Fruit fly (Drosophila melanogaster): ENCODE data around the gene Rrp1.

The Rrp1 gene

DNA sequence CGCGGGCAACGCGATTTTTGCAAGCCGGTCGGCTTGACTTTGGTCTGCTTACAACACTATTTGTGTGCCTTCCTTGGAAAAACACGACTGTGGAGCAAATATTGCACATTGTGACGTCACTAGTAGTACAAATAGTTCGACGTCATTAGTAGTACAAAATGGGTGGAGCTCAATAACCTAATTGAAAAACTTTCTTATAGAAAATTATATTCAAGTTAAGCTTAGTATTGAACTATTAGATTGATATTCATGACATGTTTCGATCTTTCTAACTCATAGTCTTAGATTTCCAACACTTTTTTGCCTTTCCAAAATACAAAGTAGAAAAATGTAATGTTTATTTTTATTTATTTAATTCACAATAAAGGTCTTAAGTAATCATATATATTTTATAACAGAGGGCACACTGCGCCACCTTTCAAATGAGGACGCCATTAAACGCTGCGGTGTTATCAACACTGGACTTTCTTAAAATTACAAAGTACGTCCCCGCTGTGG is at the start of gene Rrp1, which contains the start of gene gammaTub23C:
Gene Rrp1 (minus strand): TSS at position 70 of the 498 bp plus-strand sequence.
Gene gammaTub23C (plus strand): TSS at position 453 of the 498 bp plus-strand sequence.
- TF ChIP-seq psq (optimal IDR thresholded peaks at IDR 0.05) (no peak), Myc (optimal IDR thresholded peaks at IDR 0.05) (no peak), ttk (optimal IDR thresholded peaks at IDR 0.05) (no peak), h (optimal IDR thresholded peaks at IDR 0.05) (no peak), Sin3A (optimal IDR thresholded peaks at IDR 0.05) (no peak), insv (optimal IDR thresholded peaks at IDR 0.05) (no peak)

DNA sequence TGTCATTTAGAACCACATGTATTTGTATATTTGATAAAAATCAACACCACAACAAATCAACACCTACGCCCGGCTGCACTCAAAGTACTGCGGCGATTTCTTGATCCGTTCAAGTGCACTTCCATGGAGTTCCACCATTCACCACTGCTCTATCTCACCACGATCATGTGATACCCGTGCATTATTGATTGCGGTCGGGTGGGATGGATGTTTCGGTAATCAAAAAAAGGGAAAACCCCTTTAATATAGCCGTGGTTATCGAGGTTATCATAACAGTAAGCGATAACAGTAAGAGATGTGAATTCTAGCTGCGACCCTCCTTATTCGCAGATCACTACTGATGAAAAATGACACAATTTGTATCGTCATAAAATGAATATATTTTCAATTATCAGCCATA is 45.9 kb upstream of the Rrp1 start, which contains the start of the genes CG17224 and CG17264:
Gene CG17224 (minus strand): TSS at position 97 of the 400 bp plus-strand sequence.
Gene CG17264 (plus strand): TSS at position 297 of the 400 bp plus-strand sequence.
- TF ChIP-seq h (optimal IDR thresholded peaks at IDR 0.05), result no peak
- no peak for TF ChIP-seq ttk (optimal IDR thresholded peaks at IDR 0.05)
- no peak for TF ChIP-seq Sin3A (optimal IDR thresholded peaks at IDR 0.05)
- TF ChIP-seq psq (optimal IDR thresholded peaks at IDR 0.05), result no peak
- no peak for TF ChIP-seq insv (optimal IDR thresholded peaks at IDR 0.05)
- TF ChIP-seq Myc (optimal IDR thresholded peaks at IDR 0.05), result no peak

DNA sequence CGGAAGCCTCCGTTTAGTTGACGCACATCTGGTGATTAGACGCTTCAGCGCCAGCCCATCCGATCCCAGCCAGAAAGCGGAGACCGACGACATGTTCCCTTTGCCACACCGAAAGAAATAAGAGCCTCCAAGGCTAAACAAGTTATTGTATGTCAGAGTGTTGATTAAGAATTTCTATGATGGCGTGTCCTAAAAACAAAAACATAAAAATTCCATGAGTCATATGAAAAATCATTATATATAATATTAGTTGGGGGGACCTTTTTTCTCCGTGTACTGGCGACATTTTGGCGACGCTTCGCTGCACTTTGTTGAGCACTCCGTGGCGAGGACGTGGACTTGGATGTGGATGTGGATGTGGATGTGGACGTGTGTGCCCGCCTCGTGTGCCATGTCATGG is 40.5 kb upstream of the Rrp1 start:
- TF ChIP-seq psq (optimal IDR thresholded peaks at IDR 0.05), result no peak
- no peak for TF ChIP-seq insv (optimal IDR thresholded peaks at IDR 0.05)
- TF ChIP-seq Myc (optimal IDR thresholded peaks at IDR 0.05), result no peak
- TF ChIP-seq h (optimal IDR thresholded peaks at IDR 0.05), result no peak
- no peak for TF ChIP-seq Sin3A (optimal IDR thresholded peaks at IDR 0.05)
- TF ChIP-seq ttk (optimal IDR thresholded peaks at IDR 0.05), result no peak

DNA sequence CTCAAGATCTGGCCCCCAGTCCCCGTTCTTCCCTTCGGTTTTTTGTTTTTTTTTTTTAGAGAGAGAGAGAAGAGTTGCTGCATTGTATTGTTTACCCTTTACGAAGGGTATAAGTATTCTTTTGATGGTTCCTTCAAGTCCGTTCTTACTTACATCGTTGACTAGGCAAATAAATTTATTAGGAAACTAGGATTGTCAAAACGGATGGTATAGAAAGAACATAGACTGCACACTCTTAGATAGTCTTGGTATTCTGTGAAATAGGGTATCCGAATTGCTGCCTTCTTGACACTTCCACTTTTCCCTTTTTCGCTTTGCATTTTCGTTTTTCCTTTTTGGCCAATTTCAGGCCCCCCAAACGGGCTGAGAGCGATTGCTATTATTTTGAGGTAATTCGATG is 39.2 kb upstream of the Rrp1 start:
- no peak for TF ChIP-seq psq (optimal IDR thresholded peaks at IDR 0.05)
- no peak for TF ChIP-seq insv (optimal IDR thresholded peaks at IDR 0.05)
- no peak for TF ChIP-seq h (optimal IDR thresholded peaks at IDR 0.05)
- no peak for TF ChIP-seq ttk (optimal IDR thresholded peaks at IDR 0.05)
- TF ChIP-seq Myc (optimal IDR thresholded peaks at IDR 0.05), result no peak
- no peak for TF ChIP-seq Sin3A (optimal IDR thresholded peaks at IDR 0.05)

DNA sequence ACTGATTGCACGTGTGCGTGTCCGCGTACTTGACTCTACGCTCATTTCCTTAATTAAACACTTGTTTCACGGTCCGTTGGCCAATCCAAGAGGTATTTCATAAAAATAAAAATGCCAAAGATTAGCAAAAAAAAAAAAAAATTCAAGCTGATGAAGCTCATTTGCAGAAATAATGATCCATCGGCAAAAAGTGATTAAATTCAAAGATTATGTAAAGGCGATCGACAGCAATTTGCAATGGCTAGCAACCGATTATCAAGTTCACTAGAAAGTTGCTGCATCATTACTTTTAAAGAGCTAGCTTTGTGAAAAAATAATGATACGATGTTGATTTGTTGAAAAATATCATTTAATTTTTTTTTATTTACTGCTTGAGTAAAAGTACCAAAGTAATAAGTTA is 37.1 kb upstream of the Rrp1 start:
- TF ChIP-seq ttk (optimal IDR thresholded peaks at IDR 0.05) (no peak), Sin3A (optimal IDR thresholded peaks at IDR 0.05) (no peak), insv (optimal IDR thresholded peaks at IDR 0.05) (no peak), h (optimal IDR thresholded peaks at IDR 0.05) (no peak), Myc (optimal IDR thresholded peaks at IDR 0.05) (no peak), psq (optimal IDR thresholded peaks at IDR 0.05) (no peak)

DNA sequence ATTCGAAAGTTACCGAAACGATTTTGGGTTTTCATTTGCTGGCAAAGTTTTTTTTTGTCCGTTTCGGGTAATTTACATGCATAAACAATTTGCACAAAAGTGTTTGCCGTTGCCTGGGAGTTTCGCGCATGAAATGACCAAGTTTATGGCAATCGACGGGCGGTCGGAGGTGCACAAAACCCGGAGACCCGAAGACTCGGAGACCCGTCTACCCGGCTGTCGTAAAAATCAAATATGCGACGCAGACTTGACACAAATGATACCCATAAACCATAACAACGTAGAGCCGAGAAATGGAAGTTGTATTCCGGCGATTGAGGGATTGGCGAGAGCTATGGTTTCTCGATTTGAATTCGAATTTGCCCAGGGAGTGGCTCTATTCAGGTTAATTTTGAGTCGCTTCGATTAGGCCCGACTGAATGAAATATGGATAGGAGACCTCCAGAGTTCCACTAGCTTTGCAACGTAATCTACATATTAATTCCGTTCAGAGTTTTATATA is 34.7 kb upstream of the Rrp1 start:
- no peak for TF ChIP-seq insv (optimal IDR thresholded peaks at IDR 0.05)

DNA sequence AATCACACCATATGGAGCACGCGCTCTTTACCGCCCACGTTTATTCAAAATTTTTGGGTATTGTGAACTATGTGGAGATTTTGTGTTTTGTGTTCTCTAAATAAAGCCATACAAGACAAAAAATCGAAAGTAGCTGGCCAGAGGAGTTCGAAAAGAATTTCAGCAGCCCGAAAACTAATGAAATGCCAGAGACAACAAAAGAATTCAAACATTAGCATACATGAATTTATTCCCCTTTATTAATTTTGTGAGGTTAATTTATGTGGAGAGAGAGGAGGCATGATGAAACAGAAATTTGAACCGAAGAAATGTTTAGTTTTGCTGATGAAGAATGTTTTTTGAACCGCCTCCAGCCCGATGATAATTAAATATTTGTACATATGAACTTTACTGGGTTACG is 33.9 kb upstream of the Rrp1 start:
- TF ChIP-seq ttk (optimal IDR thresholded peaks at IDR 0.05) (no peak), h (optimal IDR thresholded peaks at IDR 0.05) (no peak), Myc (optimal IDR thresholded peaks at IDR 0.05) (no peak), psq (optimal IDR thresholded peaks at IDR 0.05) (no peak), Sin3A (optimal IDR thresholded peaks at IDR 0.05) (no peak), insv (optimal IDR thresholded peaks at IDR 0.05) (no peak)

DNA sequence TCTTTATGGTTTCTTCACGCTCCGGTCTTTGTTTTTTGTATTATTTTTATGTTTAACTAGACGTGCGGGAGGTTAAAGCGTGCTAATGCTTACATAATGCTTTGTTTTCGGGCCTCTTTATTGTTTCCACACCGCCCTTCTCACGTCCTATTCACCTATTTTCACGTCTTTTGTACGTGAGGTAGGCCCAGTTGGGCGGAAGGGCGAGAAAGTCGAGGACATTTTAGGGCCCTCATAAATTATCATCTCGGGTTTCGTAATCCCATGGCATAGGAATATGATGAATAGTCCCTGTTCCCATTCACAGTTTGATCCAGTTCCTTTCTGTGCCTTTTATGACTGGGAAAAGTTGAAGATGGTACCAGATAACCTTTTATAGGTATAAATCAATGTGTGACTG is 33.2 kb upstream of the Rrp1 start:
- TF ChIP-seq ttk (optimal IDR thresholded peaks at IDR 0.05) (no peak), h (optimal IDR thresholded peaks at IDR 0.05) (no peak)

DNA sequence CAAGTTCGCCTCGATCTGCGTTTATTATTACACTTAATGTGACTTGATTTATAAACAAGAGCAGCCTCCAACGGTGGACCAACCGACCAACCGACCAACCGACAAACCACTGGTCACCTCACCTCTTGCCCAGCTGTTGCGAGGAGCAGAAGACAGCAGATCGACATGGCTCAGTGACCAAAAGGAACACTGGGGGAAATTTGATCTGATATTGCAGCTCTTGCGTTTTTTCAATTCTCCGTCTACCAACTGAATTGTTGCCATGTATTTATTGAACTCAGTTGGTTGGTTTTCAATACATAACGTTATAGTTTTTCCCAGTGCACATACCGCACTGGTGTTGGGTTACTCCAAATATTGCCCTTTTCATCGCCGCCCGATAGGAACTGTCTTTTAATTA is 32.3 kb upstream of the Rrp1 start:
- TF ChIP-seq psq (optimal IDR thresholded peaks at IDR 0.05) (no peak), ttk (optimal IDR thresholded peaks at IDR 0.05) (no peak), Myc (optimal IDR thresholded peaks at IDR 0.05) (no peak), Sin3A (optimal IDR thresholded peaks at IDR 0.05) (no peak), h (optimal IDR thresholded peaks at IDR 0.05) (no peak)

DNA sequence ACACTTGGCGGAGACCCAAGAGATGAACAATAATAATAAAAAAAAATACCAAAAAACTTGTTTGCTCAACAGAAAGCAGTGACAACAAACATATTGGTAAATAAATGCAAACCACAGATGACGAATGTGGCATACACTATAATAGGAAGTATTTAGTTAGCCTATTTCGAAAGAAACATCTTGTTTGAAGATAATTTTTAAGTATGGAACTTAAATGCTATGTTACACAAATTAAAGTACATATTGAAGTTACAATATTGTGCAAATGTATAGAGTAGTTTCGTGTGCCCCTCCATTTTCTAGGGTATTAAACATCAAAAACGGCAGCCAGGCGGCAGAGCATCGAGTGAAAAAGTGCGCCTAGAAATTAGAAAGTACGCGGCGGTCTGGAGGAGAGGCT is 31.1 kb upstream of the Rrp1 start:
- no peak for TF ChIP-seq insv (optimal IDR thresholded peaks at IDR 0.05)
- TF ChIP-seq Sin3A (optimal IDR thresholded peaks at IDR 0.05), result no peak
- no peak for TF ChIP-seq h (optimal IDR thresholded peaks at IDR 0.05)
- TF ChIP-seq ttk (optimal IDR thresholded peaks at IDR 0.05), result no peak
- TF ChIP-seq Myc (optimal IDR thresholded peaks at IDR 0.05), result no peak
- no peak for TF ChIP-seq psq (optimal IDR thresholded peaks at IDR 0.05)

DNA sequence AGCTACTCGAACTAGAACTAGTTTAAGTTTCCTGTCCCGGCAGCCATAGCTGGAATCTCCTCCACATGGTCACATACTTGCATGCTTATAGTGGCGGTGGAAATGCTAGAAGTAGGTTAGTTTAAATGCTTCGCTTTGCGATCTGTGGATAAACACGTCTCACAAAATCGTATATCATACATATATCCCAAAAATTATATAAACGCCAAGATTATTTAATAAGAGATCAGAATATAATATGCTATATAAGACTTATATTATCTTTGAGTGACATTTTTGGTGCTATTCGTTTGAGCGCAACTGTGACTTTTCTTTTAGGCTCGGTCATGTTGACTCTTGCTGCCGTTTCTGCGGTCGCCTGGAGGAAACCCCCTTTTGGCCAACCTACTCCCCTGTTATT is 29.6 kb upstream of the Rrp1 start:
- TF ChIP-seq insv (optimal IDR thresholded peaks at IDR 0.05) (no peak), Sin3A (optimal IDR thresholded peaks at IDR 0.05) (no peak), h (optimal IDR thresholded peaks at IDR 0.05) (no peak)

DNA sequence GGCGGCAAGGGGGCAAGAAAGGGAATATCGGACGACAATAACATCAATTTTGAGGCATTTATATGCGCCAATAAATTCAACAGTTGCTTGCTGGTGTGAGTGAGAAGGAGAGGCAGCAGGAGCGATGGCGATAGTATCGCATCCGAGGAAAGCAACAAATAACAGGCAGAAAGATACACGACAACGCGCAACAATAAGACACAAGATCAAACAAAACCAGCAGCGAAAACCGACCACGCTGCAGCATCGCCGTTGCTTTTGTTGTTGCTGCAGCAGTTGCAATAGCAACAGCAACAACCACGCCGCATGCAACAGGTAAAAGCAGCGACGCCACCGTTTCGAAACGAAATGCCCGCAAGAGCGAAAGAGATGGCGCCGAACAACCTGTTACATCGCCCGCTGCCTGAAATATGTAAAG is 28.2 kb upstream of the Rrp1 start:
- TF ChIP-seq Sin3A (optimal IDR thresholded peaks at IDR 0.05) (no peak), insv (optimal IDR thresholded peaks at IDR 0.05) (no peak), ttk (optimal IDR thresholded peaks at IDR 0.05) (no peak), psq (optimal IDR thresholded peaks at IDR 0.05) (no peak), h (optimal IDR thresholded peaks at IDR 0.05) (no peak), Myc (optimal IDR thresholded peaks at IDR 0.05) (no peak)

DNA sequence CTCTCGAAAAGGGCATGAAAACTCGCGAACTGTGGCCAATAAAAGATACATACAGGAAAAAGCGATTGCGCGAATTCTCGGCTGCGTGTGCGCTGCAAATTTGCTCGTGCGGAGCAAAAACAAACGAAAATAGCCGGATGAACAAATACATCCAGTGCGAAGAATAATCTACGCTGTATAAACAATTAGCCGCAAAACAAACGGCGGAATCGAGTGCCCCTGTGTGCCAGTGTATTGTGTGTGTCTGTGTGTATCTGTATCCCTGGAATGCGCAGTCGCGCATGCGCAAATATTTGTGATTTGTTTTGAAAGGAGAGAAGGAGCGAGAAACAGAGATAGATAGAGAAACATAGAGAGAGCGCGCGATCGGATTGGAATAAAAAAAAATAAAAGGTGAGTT is 27.3 kb upstream of the Rrp1 start:
- TF ChIP-seq ttk (optimal IDR thresholded peaks at IDR 0.05), result no peak
- no peak for TF ChIP-seq Sin3A (optimal IDR thresholded peaks at IDR 0.05)
- no peak for TF ChIP-seq psq (optimal IDR thresholded peaks at IDR 0.05)
- no peak for TF ChIP-seq insv (optimal IDR thresholded peaks at IDR 0.05)
- no peak for TF ChIP-seq Myc (optimal IDR thresholded peaks at IDR 0.05)
- TF ChIP-seq h (optimal IDR thresholded peaks at IDR 0.05), result no peak
